Worm (Caenorhabditis elegans) whole organism, mixed stage, embryonic: ENCODE measurements around the gene B0524.5.

Source experiments
- M03D4.4 ChIP-seq: sonication (generic microtip); optimal IDR thresholded peaks from 2 replicates; lab custom pipeline; 2017; ENCODE audit warnings: mild to moderate bottlenecking, missing genetic modification characterization, missing compliant biosample characterization
- elt-1 ChIP-seq: sonication (generic microtip); optimal IDR thresholded peaks from 2 replicates; lab custom pipeline; 2017; ENCODE audit warnings: missing genetic modification characterization, mild to moderate bottlenecking, missing compliant biosample characterization, antibody characterized with exemption, moderate library complexity, borderline replicate concordance; ENCODE audit not compliant: insufficient read depth
- hlh-1 ChIP-seq: fragments of 150-350 bp; optimal IDR thresholded peaks from 2 replicates; lab custom pipeline; 2014; ENCODE audit warnings: missing biosample characterization, missing genetic modification reagents, missing genetic modification characterization
- lin-13 ChIP-seq: fragments of 150-350 bp; optimal IDR thresholded peaks from 2 replicates; lab custom pipeline; 2014; ENCODE audit warnings: missing biosample characterization, missing genetic modification characterization
- mep-1 ChIP-seq: fragments of 150-350 bp; optimal IDR thresholded peaks from 2 replicates; lab custom pipeline; 2017; ENCODE audit warnings: missing biosample characterization, missing genetic modification reagents, missing genetic modification characterization, inconsistent platforms

- no peak for TF ChIP-seq mep-1
- TF ChIP-seq elt-1 = no peak
- no peak for TF ChIP-seq M03D4.4 (tag; lab: Kevin White, UChicago)
- TF ChIP-seq lin-13 = no peak
- no peak for TF ChIP-seq hlh-1 (tag; lab: Kevin White, UChicago)
Observed at ce11 chrIII:1925786-1926185, 32.1 kb upstream of the B0524.5 start.
